Worm (Caenorhabditis elegans) whole organism, L1 larva: ENCODE results near the gene clpf-1.

Experiments used
- alr-1 ChIP-seq: fragments of 200-800 bp; sonication (Bioruptor generic); optimal IDR thresholded peaks from 2 replicates; lab custom pipeline; 2018; ENCODE audit warnings: borderline replicate concordance, mild to moderate bottlenecking, missing genetic modification characterization, missing compliant biosample characterization
- aly-2 ChIP-seq: fragments of 150-350 bp; optimal IDR thresholded peaks from 2 replicates; lab custom pipeline; 2014; ENCODE audit warnings: missing biosample characterization, missing genetic modification characterization
- ama-1 ChIP-seq: fragments of 150-350 bp; optimal IDR thresholded peaks from 2 replicates; lab custom pipeline; 2014
- blmp-1 ChIP-seq: fragments of 150-350 bp; optimal IDR thresholded peaks from 2 replicates; lab custom pipeline; 2014; ENCODE audit warnings: missing biosample characterization, missing genetic modification characterization
- ceh-82 ChIP-seq, 3 experiments: fragments of 150-350 bp in 1 of 3; sonication (generic microtip) in 2 of 3; optimal IDR thresholded peaks; 2 replicates each; lab custom pipeline; 2014 to 2017; ENCODE audit warnings: missing biosample characterization in 3 of 3, missing genetic modification characterization in 3 of 3
- lin-39 ChIP-seq: fragments of 150-350 bp; optimal IDR thresholded peaks from 2 replicates; lab custom pipeline; 2014; ENCODE audit warnings: missing biosample characterization, missing genetic modification reagents, missing genetic modification characterization
- mdl-1 ChIP-seq, 2 experiments: fragments of 150-350 bp; optimal IDR thresholded peaks; 2 replicates each; lab custom pipeline; 2014 to 2017; ENCODE audit warnings: missing biosample characterization in 2 of 2, missing genetic modification characterization in 2 of 2, inconsistent platforms in 1 of 2
- nhr-12 ChIP-seq: sonication (generic microtip); optimal IDR thresholded peaks from 2 replicates; lab custom pipeline; 2017; ENCODE audit warnings: missing biosample characterization, missing genetic modification characterization
- nhr-237 ChIP-seq: fragments of 150-350 bp; optimal IDR thresholded peaks from 2 replicates; lab custom pipeline; 2014; ENCODE audit warnings: missing biosample characterization, missing genetic modification characterization
- pag-3 ChIP-seq: sonication (generic microtip); optimal IDR thresholded peaks from 2 replicates; lab custom pipeline; 2017; ENCODE audit warnings: missing genetic modification characterization, mild to moderate bottlenecking, missing compliant biosample characterization, antibody characterized with exemption, borderline replicate concordance; ENCODE audit not compliant: insufficient read depth
- sox-4 ChIP-seq: sonication (generic microtip); optimal IDR thresholded peaks from 2 replicates; lab custom pipeline; 2016; ENCODE audit warnings: missing genetic modification characterization, missing compliant biosample characterization
- unc-130 ChIP-seq: fragments of 150-350 bp; optimal IDR thresholded peaks from 2 replicates; lab custom pipeline; 2017; ENCODE audit warnings: missing biosample characterization, missing genetic modification characterization, inconsistent platforms
- ztf-11 ChIP-seq, 2 experiments: sonication (generic microtip); optimal IDR thresholded peaks; 2 replicates each; lab custom pipeline; 2016 to 2017; ENCODE audit warnings: missing genetic modification characterization in 2 of 2, missing biosample characterization in 1 of 2, missing compliant biosample characterization in 1 of 2

- TF ChIP-seq blmp-1 (tag; lab: Kevin White, UChicago) (no peak), ama-1 (lab: Kevin White, UChicago) (no peak), aly-2 (tag; lab: Kevin White, UChicago) (no peak), ztf-11 (tag; optimal IDR thresholded peaks at IDR 0.05; lab: Kevin White, UChicago) (no peak), lin-39 (tag; lab: Kevin White, UChicago) (no peak), unc-130 (tag; lab: Kevin White, UChicago) (no peak), pag-3 (tag; lab: Kevin White, UChicago) (no peak), sox-4 (no peak), nhr-237 (tag; lab: Kevin White, UChicago) (no peak), alr-1 (tag; lab: Kevin White, UChicago) (no peak), ceh-82 (tag; optimal IDR thresholded peaks at IDR 0.05; lab: Kevin White, UChicago) (no peak), nhr-12 (tag; lab: Kevin White, UChicago) (no peak), mdl-1 (tag; optimal IDR thresholded peaks at IDR 0.05; lab: Kevin White, UChicago) (no peak)
Observed at ce11 chrIII:3431385-3431784, 33.8 kb downstream of the clpf-1 start, which contains the start of gene K01A11.1.
